Fruit fly (Drosophila melanogaster): Measurements from ENCODE around the gene CG32462.

Gene CG32462

DNA sequence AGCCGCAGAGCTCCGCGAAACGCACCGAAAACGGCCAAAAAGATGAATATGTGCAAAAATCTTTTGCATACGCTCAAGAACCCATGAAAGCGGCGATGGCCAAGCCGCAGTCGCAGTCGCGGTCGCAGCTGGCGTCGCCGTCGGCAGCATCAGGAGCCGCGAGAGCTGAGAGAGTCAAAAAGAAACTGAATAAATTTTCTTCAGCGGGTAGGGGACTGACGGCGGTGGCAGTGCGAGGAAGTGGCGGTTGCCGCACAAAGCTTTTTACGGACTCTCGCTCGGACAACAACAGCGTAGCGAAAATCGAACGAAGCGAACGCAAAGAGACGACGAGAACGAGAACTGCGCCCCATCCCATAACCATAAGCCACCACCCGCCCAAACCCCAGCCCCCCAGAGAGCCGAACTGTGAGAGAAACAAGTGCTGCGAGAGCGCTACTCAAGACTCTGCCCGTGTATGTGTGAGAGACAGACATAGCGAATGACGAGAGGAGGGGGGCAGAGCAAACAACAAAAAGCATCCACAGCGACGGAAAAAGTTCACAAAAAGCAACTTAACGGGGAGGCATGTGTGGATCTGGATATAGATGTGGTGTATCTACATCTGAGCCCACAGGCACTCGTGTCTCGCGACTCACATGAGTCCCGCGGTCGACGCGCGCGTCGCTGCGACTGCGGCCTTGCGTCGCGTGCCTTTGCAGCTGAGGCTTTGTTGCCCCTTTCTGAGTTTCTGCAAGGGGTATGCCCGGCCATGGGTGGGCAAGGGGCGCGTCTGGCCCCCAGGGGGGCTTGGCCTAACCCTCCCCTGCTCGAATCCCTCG, 18.0 kb downstream of the CG32462 start, which contains the start of gene jim:
Gene jim (minus strand): TSS at position 51 of the 821 bp plus-strand sequence.
- TF ChIP-seq h (optimal IDR thresholded peaks at IDR 0.05) = no peak
- TF ChIP-seq psq (optimal IDR thresholded peaks at IDR 0.05) = no peak
- no peak for TF ChIP-seq ttk (optimal IDR thresholded peaks at IDR 0.05)
- TF ChIP-seq insv (optimal IDR thresholded peaks at IDR 0.05) = no peak
- no peak for TF ChIP-seq Myc (optimal IDR thresholded peaks at IDR 0.05)
- TF ChIP-seq Sin3A (optimal IDR thresholded peaks at IDR 0.05) = no peak

DNA sequence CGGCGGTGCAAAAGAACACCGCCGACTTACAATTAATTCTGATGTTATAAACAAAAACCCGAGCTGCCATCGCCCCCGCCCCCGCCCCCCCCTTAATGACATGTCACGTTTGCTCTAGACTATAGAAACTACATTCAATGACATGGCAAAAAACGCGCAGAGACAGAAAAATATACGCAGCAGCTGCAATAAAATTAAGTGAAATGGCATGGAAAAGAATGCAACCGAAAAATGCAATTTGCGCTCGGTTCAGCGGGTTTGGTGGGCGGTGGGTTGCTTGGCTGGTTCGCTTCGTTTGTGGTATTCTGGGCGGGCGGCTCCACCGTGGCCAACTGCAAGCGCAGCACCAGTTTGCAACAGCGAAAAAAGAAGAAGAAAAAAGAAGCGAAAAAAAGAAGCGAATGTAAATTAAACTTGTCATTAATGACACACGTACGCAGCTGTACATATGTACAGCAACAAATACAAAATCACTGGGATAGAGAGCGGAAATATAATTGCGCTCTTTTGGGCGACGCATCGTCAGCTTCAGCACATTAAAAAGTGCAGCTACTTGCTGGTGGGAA, 23.1 kb downstream of the CG32462 start:
- TF ChIP-seq insv (optimal IDR thresholded peaks at IDR 0.05) = no peak
- no peak for TF ChIP-seq ttk (optimal IDR thresholded peaks at IDR 0.05)
- TF ChIP-seq Sin3A (optimal IDR thresholded peaks at IDR 0.05) = no peak
- no peak for TF ChIP-seq psq (optimal IDR thresholded peaks at IDR 0.05)
- no peak for TF ChIP-seq h (optimal IDR thresholded peaks at IDR 0.05)

DNA sequence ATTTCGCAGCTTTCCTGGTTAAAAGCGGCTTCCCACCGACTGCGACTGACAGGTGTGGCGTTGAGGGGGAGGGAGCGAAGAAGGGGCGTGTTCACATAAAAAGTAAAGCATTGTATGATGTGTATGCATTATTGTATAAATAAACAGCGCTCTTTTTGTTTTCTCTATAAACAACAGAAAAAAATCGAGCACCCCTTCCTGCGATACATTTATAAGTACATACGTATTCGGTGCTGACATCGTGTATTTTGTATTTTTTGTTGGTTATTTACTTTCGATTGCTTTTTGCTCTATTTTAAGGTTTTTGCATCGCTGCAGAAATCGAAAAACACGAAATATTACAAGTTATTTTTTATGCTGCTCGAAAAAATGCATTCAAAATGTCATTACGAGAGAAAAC, 27.1 kb downstream of the CG32462 start:
- TF ChIP-seq ttk (optimal IDR thresholded peaks at IDR 0.05) (no peak), Myc (optimal IDR thresholded peaks at IDR 0.05) (no peak), Sin3A (optimal IDR thresholded peaks at IDR 0.05) (no peak), insv (optimal IDR thresholded peaks at IDR 0.05) (no peak), psq (optimal IDR thresholded peaks at IDR 0.05) (no peak), h (optimal IDR thresholded peaks at IDR 0.05) (no peak)

DNA sequence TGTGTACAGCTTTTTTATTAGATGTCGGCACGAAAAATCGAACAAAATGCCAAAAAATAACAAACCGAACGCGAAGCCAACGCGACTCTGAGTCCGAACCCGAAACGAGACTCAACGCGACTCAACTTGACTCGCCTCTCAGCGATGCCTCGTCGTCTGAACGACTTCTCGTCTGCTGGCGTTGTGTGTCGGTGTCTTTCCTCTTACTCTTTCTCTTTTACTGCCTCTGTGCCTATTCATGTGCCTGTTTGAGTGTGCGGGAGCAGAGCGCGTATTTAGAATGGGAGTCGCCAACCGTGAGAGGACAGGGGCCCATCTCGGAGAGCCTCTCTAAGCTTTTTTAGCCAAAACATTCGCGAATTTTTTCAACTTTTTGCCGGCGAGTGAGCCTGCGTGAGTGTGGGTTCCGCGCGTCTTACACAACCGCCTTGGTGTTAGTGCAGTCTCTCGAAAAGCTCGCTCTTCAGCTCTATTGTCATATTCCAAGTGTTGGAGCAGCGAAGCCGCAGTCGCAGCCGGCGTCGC, 28.6 kb downstream of the CG32462 start:
- no peak for TF ChIP-seq ttk (optimal IDR thresholded peaks at IDR 0.05)
- no peak for TF ChIP-seq Sin3A (optimal IDR thresholded peaks at IDR 0.05)

DNA sequence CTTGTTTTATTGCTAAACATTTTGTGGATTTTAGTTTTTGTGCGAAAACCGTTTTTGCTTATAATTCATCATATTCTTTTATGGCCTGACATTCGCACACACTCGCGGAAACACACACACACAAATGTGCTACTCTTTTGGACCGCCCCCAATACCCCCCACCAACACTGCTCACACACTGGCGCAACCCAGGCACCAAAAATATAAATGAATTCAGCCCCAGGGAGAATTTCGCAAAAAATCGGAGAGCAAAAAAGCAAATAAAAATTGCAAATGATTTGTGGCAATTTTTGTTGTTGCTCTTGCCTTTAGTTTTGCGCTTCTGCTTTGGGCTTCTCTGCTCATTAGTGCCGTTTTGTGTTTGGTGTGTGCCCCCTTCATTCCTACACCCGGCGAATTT, 30.1 kb downstream of the CG32462 start:
- TF ChIP-seq insv (optimal IDR thresholded peaks at IDR 0.05) = no peak
- TF ChIP-seq h (optimal IDR thresholded peaks at IDR 0.05) = no peak
- TF ChIP-seq psq (optimal IDR thresholded peaks at IDR 0.05) = no peak
- TF ChIP-seq Sin3A (optimal IDR thresholded peaks at IDR 0.05) = no peak
- no peak for TF ChIP-seq Myc (optimal IDR thresholded peaks at IDR 0.05)
- no peak for TF ChIP-seq ttk (optimal IDR thresholded peaks at IDR 0.05)

DNA sequence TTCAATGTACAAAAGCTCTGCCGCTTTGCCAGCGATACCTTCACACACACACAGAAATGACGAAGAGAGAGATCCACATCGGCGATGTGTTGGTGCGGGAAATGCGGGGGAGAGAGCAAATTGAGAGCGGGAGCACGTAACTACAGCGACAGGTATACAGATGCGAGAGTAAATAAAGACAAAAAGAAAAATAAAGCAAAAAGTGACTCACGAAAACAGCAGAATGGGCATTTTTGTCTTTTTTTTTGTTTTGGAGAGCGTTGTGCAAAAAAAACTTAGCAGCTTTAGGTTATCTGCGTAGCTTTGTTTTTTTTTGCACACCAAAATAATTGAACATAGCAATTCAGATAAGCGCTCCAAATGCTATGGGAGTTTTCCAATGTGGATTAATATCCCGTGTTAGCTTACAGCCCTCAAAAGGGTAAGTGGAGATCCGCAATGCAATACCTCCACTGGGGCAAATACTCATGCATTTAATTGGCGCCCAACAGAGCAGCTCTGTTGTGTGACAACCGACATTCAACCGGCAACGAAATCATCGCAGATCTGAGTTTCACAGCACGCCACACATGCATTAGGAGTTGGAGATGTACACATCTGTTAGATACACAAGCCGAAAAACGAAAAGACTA, 30.7 kb downstream of the CG32462 start:
- TF ChIP-seq Myc (optimal IDR thresholded peaks at IDR 0.05) (no peak), insv (optimal IDR thresholded peaks at IDR 0.05) (no peak), psq (optimal IDR thresholded peaks at IDR 0.05) (no peak), ttk (optimal IDR thresholded peaks at IDR 0.05) (no peak), Sin3A (optimal IDR thresholded peaks at IDR 0.05) (no peak), h (optimal IDR thresholded peaks at IDR 0.05) (no peak)

DNA sequence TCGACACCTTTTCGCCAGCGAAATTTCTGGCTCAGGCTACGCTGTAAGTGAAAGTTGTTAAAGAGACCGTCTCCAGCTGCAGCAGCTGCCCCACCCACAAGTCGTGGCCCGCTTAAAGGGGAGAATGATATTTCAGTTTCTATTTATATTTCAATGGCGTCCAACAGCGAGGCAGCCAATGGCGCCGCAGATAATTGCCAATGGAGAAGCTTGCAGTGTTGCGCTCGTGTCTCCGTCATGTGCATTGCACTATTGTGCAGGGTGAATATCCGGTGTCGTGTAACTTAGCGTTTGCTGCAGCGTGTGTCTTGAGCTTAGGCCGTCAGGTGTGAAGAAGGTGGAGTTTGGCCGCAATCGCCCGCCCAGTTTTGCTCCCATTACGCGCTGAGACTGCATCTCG, 31.9 kb downstream of the CG32462 start:
- TF ChIP-seq psq (optimal IDR thresholded peaks at IDR 0.05) (no peak), h (optimal IDR thresholded peaks at IDR 0.05) (no peak), ttk (optimal IDR thresholded peaks at IDR 0.05) (no peak)

DNA sequence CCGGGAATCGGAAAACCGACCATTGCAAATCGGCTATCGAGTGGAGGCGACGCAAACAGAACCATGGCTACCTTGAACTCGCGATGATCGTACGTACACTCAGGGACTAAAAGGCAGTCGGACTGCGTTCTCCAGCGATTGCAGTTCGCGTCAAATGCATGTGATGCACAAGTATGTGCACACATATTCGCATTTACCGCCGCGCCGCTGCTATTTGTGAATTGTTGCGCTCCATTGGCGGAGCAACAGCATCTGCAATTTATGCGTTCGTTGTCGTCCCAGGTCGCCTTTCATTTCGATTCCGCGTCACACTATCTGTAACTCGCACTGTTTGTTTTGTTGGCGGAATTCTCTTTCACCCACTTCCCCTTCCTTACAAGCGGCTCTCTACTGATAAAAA, 33.1 kb downstream of the CG32462 start:
- no peak for TF ChIP-seq psq (optimal IDR thresholded peaks at IDR 0.05)
- TF ChIP-seq h (optimal IDR thresholded peaks at IDR 0.05) = no peak
- TF ChIP-seq ttk (optimal IDR thresholded peaks at IDR 0.05) = no peak
- no peak for TF ChIP-seq Sin3A (optimal IDR thresholded peaks at IDR 0.05)
- TF ChIP-seq Myc (optimal IDR thresholded peaks at IDR 0.05) = no peak
- TF ChIP-seq insv (optimal IDR thresholded peaks at IDR 0.05) = no peak
